Fruit fly (Drosophila melanogaster): ENCODE data around the gene CG6138.

CG6138 gene

dm6 chr2L:10522174-10522893 is 44.7 kb upstream of the CG6138 start (continued):
- TF ChIP-seq dmrt11E (tag; optimal IDR thresholded peaks at IDR 0.05): no peak
- TF ChIP-seq CG4404 (GFP tag; IDR thresholded peaks at IDR 0.05): peak; percentile 65
- no peak for TF ChIP-seq Neu2 (GFP tag; optimal IDR thresholded peaks at IDR 0.05; ENCODE audit: borderline replicate concordance)
- TF ChIP-seq CG7928 (GFP tag; optimal IDR thresholded peaks at IDR 0.05): no peak
- TF ChIP-seq CG11398 (GFP tag; optimal IDR thresholded peaks at IDR 0.05): no peak
- TF ChIP-seq Poxn (GFP tag; IDR thresholded peaks at IDR 0.05): no peak
- peak; percentile 36 for TF ChIP-seq CG6813 (GFP tag; optimal IDR thresholded peaks at IDR 0.05)
- TF ChIP-seq maf-S (GFP tag; optimal IDR thresholded peaks at IDR 0.05): no peak
- no peak for TF ChIP-seq CG1647 (GFP tag; optimal IDR thresholded peaks at IDR 0.05)
- no peak for TF ChIP-seq wdn (GFP tag; IDR thresholded peaks at IDR 0.05)
- no peak for TF ChIP-seq CG8089 (GFP tag; optimal IDR thresholded peaks at IDR 0.05)
- TF ChIP-seq Hmx (GFP tag; optimal IDR thresholded peaks at IDR 0.05): no peak
- peak; percentile 79 for TF ChIP-seq CG7839 (tag; optimal IDR thresholded peaks at IDR 0.05)
- TF ChIP-seq usp (GFP tag; optimal IDR thresholded peaks at IDR 0.05): no peak
- TF ChIP-seq Lhr (GFP tag; optimal IDR thresholded peaks at IDR 0.05): no peak
- TF ChIP-seq CTCF (GFP tag; optimal IDR thresholded peaks at IDR 0.05): no peak
- peak; percentile 34 for TF ChIP-seq CG10979 (tag; optimal IDR thresholded peaks at IDR 0.05)
- TF ChIP-seq ci (GFP tag; IDR thresholded peaks at IDR 0.05): no peak
- TF ChIP-seq CG11247 (GFP tag; IDR thresholded peaks at IDR 0.05): peak; percentile 30; the same call in 1 of the 2 replicates
- TF ChIP-seq CG14014 (GFP tag; IDR thresholded peaks at IDR 0.05): peak; percentile 25; the same call in 1 of the 2 replicates
- TF ChIP-seq bcd (GFP tag; optimal IDR thresholded peaks at IDR 0.05): peak; percentile 76
- no peak for TF ChIP-seq aop (GFP tag; IDR thresholded peaks at IDR 0.05)
- peak; percentile 41 for TF ChIP-seq Blimp-1 (GFP tag; optimal IDR thresholded peaks at IDR 0.05)
- peak; percentile 24 for TF ChIP-seq CG13123 (GFP tag; optimal IDR thresholded peaks at IDR 0.05)
- no peak for TF ChIP-seq bab2 (GFP tag; optimal IDR thresholded peaks at IDR 0.05)
- no peak for TF ChIP-seq CG4707 (GFP tag; optimal IDR thresholded peaks at IDR 0.05)
- no peak for TF ChIP-seq sens-2 (GFP tag; IDR thresholded peaks at IDR 0.05)
- peak; percentile 76 for TF ChIP-seq CG13424 (tag; optimal IDR thresholded peaks at IDR 0.05)
- TF ChIP-seq kay (GFP tag; optimal IDR thresholded peaks at IDR 0.05): no peak
- TF ChIP-seq ham (GFP tag; IDR thresholded peaks at IDR 0.05): no peak
- no peak for TF ChIP-seq CG3726 (GFP tag; IDR thresholded peaks at IDR 0.05)
- no peak; the same call in 1 of the 2 replicates for TF ChIP-seq seq (GFP tag; IDR thresholded peaks at IDR 0.05)
- no peak for TF ChIP-seq shn (GFP tag; optimal IDR thresholded peaks at IDR 0.05)
- TF ChIP-seq sisA (GFP tag; IDR thresholded peaks at IDR 0.05): no peak; the same call in 1 of the 2 replicates
- no peak for TF ChIP-seq hb (GFP tag; IDR thresholded peaks at IDR 0.05; ENCODE audit: partially characterized antibody)
- no peak for TF ChIP-seq lbe (GFP tag; optimal IDR thresholded peaks at IDR 0.05)
- TF ChIP-seq ase (GFP tag; IDR thresholded peaks at IDR 0.05): peak; percentile 60; the same call in 1 of the 3 replicates
- peak; percentile 33 for TF ChIP-seq Jarid2 (GFP tag; optimal IDR thresholded peaks at IDR 0.05)
- no peak for TF ChIP-seq her (GFP tag; optimal IDR thresholded peaks at IDR 0.05)
- peak; percentile 19 for TF ChIP-seq gcm (GFP tag; optimal IDR thresholded peaks at IDR 0.05)
- no peak for TF ChIP-seq Hsf (GFP tag; optimal IDR thresholded peaks at IDR 0.05)
- TF ChIP-seq zen (tag; optimal IDR thresholded peaks at IDR 0.05): peak; percentile 47
- no peak for TF ChIP-seq CG7786 (GFP tag; optimal IDR thresholded peaks at IDR 0.05)
- peak; percentile 82 for TF ChIP-seq CoRest (tag; optimal IDR thresholded peaks at IDR 0.05)
- no peak for TF ChIP-seq so (GFP tag; IDR thresholded peaks at IDR 0.05)
- no peak for TF ChIP-seq dm (GFP tag; optimal IDR thresholded peaks at IDR 0.05)
- TF ChIP-seq kah (GFP tag; optimal IDR thresholded peaks at IDR 0.05): no peak
- TF ChIP-seq CG13296 (GFP tag; optimal IDR thresholded peaks at IDR 0.05): peak; percentile 50
- no peak for TF ChIP-seq Max (GFP tag; optimal IDR thresholded peaks at IDR 0.05)
- no peak for TF ChIP-seq CG4617 (GFP tag; optimal IDR thresholded peaks at IDR 0.05; ENCODE audit: borderline replicate concordance)
- no peak for TF ChIP-seq CG6272 (GFP tag; IDR thresholded peaks at IDR 0.05)

Data from whole organism, embryonic.